Fruit fly (Drosophila melanogaster) whole organism: ENCODE data around the gene Dpm2.

Source experiments
- CG8478 ChIP-seq: fragments of >200 bp; optimal IDR thresholded peaks from 2 replicates; lab custom pipeline; 2018; ENCODE audit warnings: inconsistent platforms
- Dll ChIP-seq: fragments of >200 bp; optimal IDR thresholded peaks from 2 replicates; lab custom pipeline; 2017
- EcR ChIP-seq, 2 experiments: fragments of >200 bp; optimal IDR thresholded peaks; 2 replicates each; lab custom pipeline; 2017; ENCODE audit warnings: missing biosample characterization in 2 of 2, missing genetic modification characterization in 2 of 2, missing genetic modification reagents in 2 of 2
- pan ChIP-seq: fragments of >200 bp; optimal IDR thresholded peaks from 2 replicates; lab custom pipeline; 2017
- psq ChIP-seq: fragments of >200 bp; optimal IDR thresholded peaks from 2 replicates; lab custom pipeline; 2017
- usp ChIP-seq: fragments of >200 bp; optimal IDR thresholded peaks from 2 replicates; lab custom pipeline; 2017; ENCODE audit warnings: missing biosample characterization, missing genetic modification characterization, mixed read lengths

Dpm2 gene

DNA sequence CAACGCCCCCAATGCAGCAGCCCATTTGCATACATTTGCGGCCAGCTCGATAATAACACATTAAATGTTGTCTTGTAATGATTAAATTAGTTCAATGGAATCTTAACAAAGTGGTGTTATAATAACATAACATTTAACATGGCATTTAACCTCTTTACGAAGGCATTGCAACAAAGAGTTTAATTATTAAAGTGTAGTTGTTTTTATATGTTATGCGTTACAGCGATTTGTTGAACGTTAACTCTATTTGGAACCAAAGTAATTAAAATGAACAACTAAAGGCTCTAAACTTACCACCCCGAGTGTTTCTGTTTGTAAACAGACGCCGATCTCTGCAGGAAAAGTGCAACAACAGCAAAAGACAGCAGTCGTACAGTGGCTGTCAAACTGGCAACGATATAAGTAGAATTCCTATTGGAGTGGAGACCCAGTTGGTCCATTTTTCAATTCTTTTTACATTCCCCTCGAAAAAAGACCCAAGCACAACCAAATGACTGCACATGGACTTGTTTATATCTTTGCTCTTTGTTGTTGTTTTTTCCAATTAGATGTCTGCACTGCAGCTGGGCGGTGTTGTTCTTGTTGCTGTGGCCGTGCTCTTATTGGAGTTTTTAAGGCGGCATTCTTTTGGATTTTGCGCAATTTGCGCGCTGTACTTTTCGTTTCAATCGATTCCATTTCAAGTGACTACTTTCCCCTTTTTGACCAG, 19.7 kb downstream of the Dpm2 start:
- TF ChIP-seq EcR (GFP tag; optimal IDR thresholded peaks at IDR 0.05; lab: Kevin White, UChicago) (no peak), usp (GFP tag; lab: Kevin White, UChicago) (no peak), CG8478 (lab: Kevin White, UChicago) (no peak), Dll (no peak), pan (no peak), psq (lab: Kevin White, UChicago) (no peak)

DNA sequence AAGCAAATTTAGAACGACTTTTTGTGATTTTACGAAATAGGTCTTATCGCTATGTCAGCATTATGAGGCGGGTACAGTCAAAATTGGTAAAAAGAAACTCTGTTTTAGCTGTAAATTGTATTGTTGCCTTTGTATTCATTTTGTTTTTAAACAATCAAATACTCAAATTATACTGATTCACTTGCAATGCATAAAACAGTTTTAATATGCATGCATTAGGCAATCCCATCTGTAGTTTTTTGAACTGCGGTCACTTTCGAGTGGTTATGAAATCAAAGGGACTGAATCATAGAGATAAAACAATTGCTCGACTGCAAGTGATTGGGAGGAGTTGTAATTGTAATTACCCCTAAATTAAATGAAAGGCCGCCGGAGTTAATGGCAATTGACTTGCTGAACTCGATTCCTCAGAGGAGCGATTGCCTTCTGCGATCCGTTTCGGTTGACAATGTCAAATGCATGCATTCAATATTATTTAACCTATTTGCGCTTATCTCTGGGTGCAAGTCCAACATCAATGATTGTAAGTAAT, 20.4 kb downstream of the Dpm2 start:
- TF ChIP-seq Dll (no peak), pan (no peak), usp (GFP tag; lab: Kevin White, UChicago) (no peak), CG8478 (lab: Kevin White, UChicago) (no peak), psq (lab: Kevin White, UChicago) (no peak), EcR (GFP tag; optimal IDR thresholded peaks at IDR 0.05; lab: Kevin White, UChicago) (no peak)

DNA sequence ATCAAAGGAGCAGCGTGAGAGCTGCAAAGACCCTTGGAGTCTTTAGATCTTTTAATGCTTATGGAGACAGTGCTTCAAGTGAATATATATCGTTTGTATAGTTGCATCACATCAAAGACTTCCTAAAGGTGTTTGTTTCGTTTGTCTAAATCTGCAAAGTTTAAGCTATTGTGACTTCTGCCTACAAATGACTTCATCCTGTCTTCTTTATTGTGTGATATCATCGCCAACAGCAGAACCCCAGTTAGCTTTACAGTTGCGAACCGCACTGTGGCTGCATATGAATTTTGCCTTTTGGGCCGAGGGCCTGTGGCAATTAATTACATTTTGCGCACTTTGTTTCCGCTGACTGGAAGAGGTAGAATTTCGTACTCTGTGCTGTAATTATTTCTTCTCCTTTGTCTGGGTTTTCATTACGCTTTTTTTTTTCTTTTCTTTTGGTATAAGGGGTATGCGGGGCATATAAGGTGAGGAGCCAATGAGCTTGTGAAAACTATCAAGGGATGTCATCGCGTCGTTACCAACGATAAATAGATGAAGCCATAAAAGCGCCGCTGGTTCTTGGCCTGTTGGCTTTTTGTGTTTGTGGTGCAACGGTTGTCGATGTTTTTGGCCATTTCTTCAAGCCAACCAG, 23.1 kb downstream of the Dpm2 start:
- TF ChIP-seq pan (peak; percentile 82), CG8478 (lab: Kevin White, UChicago) (no peak)

DNA sequence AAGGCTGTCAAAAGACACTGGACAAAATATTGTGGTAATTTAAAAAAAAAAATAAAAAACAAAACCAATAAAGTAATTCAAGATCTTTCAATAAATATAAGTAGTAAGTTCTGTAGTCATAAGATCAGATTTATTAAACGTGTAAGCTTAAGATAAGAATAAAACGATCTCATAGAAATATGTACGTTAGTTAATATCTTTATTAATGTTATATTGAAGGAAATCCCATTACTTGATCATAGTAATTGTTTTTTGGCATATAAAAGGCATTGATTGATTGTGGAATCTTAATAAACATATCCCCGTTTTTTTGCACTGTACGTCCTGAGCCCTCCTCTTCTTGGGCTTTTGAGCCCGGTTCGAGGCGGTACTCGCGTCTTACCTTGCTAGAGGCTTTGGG, 23.9 kb downstream of the Dpm2 start:
- no peak for TF ChIP-seq usp (GFP tag; lab: Kevin White, UChicago)
- TF ChIP-seq psq (lab: Kevin White, UChicago) = no peak
- no peak for TF ChIP-seq CG8478 (lab: Kevin White, UChicago)

DNA sequence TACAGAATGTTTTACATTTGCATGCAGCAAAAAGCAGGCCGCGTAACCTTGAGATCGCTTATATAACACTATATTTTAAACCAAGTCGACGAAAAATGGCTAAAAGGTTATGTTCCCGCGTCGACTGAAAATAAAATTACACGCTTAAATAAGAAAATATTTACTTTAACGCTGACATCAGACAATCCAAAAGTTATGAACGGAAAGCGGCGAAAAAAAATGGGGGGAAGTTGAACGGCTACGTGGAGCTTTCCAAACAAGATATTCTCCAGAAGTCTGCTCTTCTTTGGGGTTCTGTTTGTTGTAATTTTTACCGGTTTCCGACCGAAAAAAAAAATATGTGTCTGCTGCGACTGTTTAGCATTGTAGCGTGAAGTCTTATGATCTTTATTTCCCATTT, 25.2 kb downstream of the Dpm2 start:
- TF ChIP-seq psq (lab: Kevin White, UChicago) = no peak
- TF ChIP-seq pan = no peak
- no peak for TF ChIP-seq Dll
- no peak for TF ChIP-seq CG8478 (lab: Kevin White, UChicago)
- TF ChIP-seq usp (GFP tag; lab: Kevin White, UChicago) = no peak
- no peak for TF ChIP-seq EcR (GFP tag; optimal IDR thresholded peaks at IDR 0.05; lab: Kevin White, UChicago)

DNA sequence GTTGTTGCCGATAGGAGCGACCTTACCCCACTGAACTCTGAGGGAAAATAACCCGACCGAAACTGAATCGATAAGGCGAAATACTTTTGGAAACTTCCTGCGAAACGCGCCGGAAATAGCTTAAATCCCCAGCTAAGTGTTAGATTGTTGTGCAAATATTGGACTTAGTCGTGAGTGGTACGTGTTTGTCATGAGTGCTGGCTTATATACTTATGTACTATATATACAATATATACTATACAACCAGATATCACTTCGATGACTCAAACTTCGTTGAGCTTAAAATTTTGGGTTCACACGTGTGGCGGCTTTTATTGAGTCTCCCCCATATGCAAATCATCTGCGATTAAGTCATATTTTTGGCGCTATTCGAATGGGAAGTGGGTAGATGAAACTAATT, 26.9 kb downstream of the Dpm2 start:
- TF ChIP-seq psq (lab: Kevin White, UChicago) (no peak), pan (no peak), EcR (GFP tag; optimal IDR thresholded peaks at IDR 0.05; lab: Kevin White, UChicago) (no peak), CG8478 (lab: Kevin White, UChicago) (no peak), usp (GFP tag; lab: Kevin White, UChicago) (no peak), Dll (no peak)

DNA sequence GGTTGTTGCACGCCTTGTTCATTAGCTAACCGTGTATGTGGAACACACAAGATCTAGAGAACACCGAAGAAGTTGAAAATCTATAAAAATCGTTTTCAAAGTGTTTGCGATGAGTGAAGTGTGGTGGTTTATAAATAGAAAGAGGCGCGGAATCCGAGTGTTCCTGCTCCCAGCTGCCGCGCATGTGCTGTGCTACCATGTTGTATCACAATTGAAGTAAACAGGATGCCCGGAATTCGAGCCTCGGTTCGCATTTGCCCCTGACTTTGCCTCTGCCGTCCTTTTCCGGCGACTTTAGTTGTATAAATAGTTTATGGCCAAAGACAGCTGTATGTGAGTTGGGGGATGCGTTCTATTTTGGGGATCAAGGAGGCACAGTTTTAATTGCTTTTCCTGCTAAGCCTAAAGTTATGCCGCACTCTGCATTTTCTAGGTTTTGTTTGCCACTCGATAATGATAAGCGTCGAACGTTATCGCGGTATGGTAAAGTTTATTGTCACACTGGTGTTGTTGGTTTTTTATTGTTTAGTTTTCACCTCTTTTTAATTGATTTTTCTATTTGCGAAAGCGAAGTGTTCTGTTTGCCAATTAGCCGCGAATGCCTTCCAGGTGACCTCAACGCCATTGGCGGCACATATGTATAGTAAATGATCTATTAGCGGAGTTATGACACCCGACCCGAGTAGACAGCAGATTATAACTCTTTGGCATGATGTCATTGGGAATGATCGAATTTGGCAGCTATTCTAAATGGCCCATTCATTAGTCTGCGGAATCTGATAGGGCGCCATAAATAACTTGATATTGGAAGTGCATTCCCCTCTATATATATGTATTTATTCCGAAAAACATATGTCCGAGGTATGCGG, 29.8 kb downstream of the Dpm2 start:
- TF ChIP-seq pan (no peak), CG8478 (lab: Kevin White, UChicago) (no peak), psq (lab: Kevin White, UChicago) (no peak), EcR (GFP tag; optimal IDR thresholded peaks at IDR 0.05; lab: Kevin White, UChicago) (no peak)

DNA sequence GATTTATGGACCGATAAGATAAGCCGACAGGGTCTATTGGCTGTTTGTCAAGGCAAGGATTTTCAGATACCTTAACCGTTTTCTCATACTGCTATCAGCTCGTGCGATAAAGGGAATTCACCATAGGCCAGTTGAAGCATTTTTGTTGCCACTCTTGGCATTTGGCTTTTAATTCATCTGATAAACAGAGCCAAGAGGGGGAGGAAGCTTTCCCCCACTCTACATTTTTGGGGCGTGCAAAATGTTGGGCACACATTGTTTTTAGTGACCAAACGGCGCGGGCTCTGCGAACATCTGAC, 30.4 kb downstream of the Dpm2 start:
- TF ChIP-seq usp (GFP tag; lab: Kevin White, UChicago) (no peak), pan (no peak), Dll (no peak), EcR (GFP tag; optimal IDR thresholded peaks at IDR 0.05; lab: Kevin White, UChicago) (no peak), psq (lab: Kevin White, UChicago) (no peak), CG8478 (lab: Kevin White, UChicago) (no peak)

DNA sequence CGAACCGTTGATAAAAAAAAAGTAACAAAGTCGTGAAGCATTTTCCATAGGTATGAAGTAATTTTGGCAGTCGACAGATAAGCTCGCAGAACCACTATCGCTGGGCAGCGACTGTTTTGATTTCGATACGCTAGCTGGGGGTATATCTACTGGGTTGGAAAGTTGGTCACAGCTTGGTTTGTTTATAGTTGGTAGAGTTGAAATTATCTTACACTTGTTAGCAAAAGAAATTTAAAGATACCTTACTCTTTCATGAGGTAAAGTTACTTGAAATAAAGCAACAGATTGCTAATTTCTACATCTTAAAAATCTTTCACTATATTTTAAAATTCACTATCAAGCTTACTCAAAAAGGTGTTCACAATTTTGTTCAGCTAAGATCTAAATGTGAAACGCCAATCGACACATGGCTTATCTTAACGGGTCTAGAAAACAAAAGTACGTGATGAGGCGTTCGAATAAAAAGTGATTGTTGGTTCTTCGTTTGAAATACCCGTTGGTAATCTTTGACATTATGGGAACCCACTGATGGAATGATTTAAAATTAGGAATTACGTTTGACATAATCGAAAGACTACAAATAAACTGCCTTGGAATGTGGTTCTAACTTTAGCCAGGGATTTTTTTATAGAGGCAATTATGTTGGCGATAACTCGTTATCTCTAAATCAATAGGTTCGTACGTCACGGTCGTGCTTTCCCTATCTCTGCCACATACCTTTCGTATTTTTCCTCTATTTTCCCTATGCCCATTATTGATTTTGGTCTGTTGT, 31.4 kb downstream of the Dpm2 start:
- TF ChIP-seq Dll (no peak), CG8478 (lab: Kevin White, UChicago) (no peak), pan (no peak), EcR (GFP tag; optimal IDR thresholded peaks at IDR 0.05; lab: Kevin White, UChicago) (no peak), psq (lab: Kevin White, UChicago) (no peak), usp (GFP tag; lab: Kevin White, UChicago) (no peak)

DNA sequence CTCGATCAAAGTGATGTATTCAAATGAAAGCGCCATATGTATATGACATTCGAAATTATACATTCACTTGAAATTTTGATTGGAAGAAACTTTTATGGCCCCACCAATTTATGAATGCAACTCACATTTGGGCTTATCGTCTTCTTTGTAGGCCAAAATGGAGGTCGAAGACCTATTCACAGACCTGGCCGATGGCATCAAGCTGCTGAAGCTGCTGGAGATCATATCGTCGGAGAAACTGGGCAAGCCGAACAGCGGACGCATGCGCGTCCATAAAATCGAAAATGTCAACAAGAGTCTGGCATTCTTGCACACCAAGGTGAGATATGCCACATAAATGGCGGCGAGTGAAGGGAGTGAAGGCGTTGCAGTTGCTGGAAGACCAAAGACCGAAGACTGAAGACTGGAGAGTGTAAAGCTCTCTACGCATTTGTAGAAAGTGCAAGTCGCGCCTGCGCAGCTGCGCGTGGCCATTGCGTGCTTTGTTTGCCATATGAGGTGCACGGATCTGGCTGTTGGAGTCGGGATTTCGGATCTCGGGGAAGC, 32.5 kb downstream of the Dpm2 start:
- TF ChIP-seq pan (no peak), psq (lab: Kevin White, UChicago) (no peak), CG8478 (lab: Kevin White, UChicago) (no peak), usp (GFP tag; lab: Kevin White, UChicago) (no peak)

DNA sequence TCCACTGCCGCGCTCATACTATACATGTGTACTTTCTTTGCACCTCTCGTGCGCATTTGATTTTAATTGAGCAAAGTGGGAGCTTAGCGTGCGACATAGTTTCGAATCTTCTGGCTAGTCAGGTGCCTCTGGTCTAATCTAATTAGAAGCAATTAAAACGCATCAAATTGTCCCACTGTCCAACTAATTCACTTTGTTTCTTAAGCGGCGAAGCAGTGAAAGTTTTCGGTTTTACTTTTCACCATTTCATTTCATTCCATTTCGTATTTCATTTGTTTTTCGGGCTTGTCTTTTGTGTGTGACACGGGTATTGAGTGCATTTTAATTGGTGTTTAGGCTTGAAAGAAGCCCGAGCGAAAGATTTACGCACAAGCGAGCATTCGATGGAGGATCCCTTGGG, 33.2 kb downstream of the Dpm2 start:
- TF ChIP-seq pan (no peak), Dll (no peak)
